Fruit fly (Drosophila melanogaster): Measurements from ENCODE around the gene Tom70.

Gene Tom70

dm6 chr2L:12011682-12012655 is 26.3 kb downstream of the Tom70 start:
- TF ChIP-seq CG15336 (GFP tag; IDR thresholded peaks at IDR 0.05) (no peak), Eip75B (GFP tag; optimal IDR thresholded peaks at IDR 0.05) (peak; percentile 90), spab (GFP tag; optimal IDR thresholded peaks at IDR 0.05) (peak; percentile 68), acj6 (GFP tag; optimal IDR thresholded peaks at IDR 0.05) (peak; percentile 22), salr (GFP tag; optimal IDR thresholded peaks at IDR 0.05) (peak; percentile 1 to 47), Eip93F (GFP tag; optimal IDR thresholded peaks at IDR 0.05) (no peak), CG6792 (GFP tag; optimal IDR thresholded peaks at IDR 0.05) (peak; percentile 73), dsx (GFP tag; optimal IDR thresholded peaks at IDR 0.05; ENCODE audit: poor library complexity, severe bottlenecking) (peak; percentile 92), net (GFP tag; optimal IDR thresholded peaks at IDR 0.05) (peak; percentile 89), CG32006 (GFP tag; optimal IDR thresholded peaks at IDR 0.05) (peak; percentile 5), fd59A (GFP tag; optimal IDR thresholded peaks at IDR 0.05) (peak; percentile 41), pdm3 (GFP tag; optimal IDR thresholded peaks at IDR 0.05) (peak; percentile 52), CG4318 (GFP tag; optimal IDR thresholded peaks at IDR 0.05) (no peak), CG11294 (GFP tag; IDR thresholded peaks at IDR 0.05) (no peak), CG6808 (GFP tag; optimal IDR thresholded peaks at IDR 0.05) (peak; percentile 69), fkh (GFP tag; optimal IDR thresholded peaks at IDR 0.05) (peak; percentile 85), Hr38 (GFP tag; optimal IDR thresholded peaks at IDR 0.05) (no peak), CG31627 (GFP tag; optimal IDR thresholded peaks at IDR 0.05) (peak; percentile 73), CG11762 (GFP tag; optimal IDR thresholded peaks at IDR 0.05; ENCODE audit: insufficient read depth) (peak; percentile 21), lz (GFP tag; optimal IDR thresholded peaks at IDR 0.05) (peak; percentile 82), vri (GFP tag; optimal IDR thresholded peaks at IDR 0.05) (no peak), CG8119 (GFP tag; IDR thresholded peaks at IDR 0.05) (no peak), CG1621 (tag; optimal IDR thresholded peaks at IDR 0.05) (peak; percentile 82), Hr4 (GFP tag; optimal IDR thresholded peaks at IDR 0.05) (peak; percentile 57), Smox (GFP tag; optimal IDR thresholded peaks at IDR 0.05) (peak; percentile 73), topi (GFP tag; optimal IDR thresholded peaks at IDR 0.05) (peak; percentile 80), Met (GFP tag; optimal IDR thresholded peaks at IDR 0.05) (peak; percentile 85), Hr39 (GFP tag; optimal IDR thresholded peaks at IDR 0.05) (peak; percentile 71), CG3919 (GFP tag; optimal IDR thresholded peaks at IDR 0.05) (peak; percentile 84), cyc (GFP tag; optimal IDR thresholded peaks at IDR 0.05) (peak; percentile 87), CG11902 (GFP tag; optimal IDR thresholded peaks at IDR 0.05) (peak; percentile 31), Lpt (GFP tag; optimal IDR thresholded peaks at IDR 0.05) (peak; percentile 54), CG8632 (GFP tag; optimal IDR thresholded peaks at IDR 0.05) (no peak), Ets96B (tag; optimal IDR thresholded peaks at IDR 0.05) (peak; percentile 54), CG10631 (GFP tag; optimal IDR thresholded peaks at IDR 0.05) (no peak), CG9139 (GFP tag; optimal IDR thresholded peaks at IDR 0.05) (peak; percentile 56), CG34406 (GFP tag; optimal IDR thresholded peaks at IDR 0.05) (peak; percentile 29), Sox14 (GFP tag; optimal IDR thresholded peaks at IDR 0.05) (peak; percentile 71), svp (GFP tag) (peak; percentile 100), Gug (GFP tag; IDR thresholded peaks at IDR 0.05) (no peak), achi (GFP tag; optimal IDR thresholded peaks at IDR 0.05) (peak; percentile 36), OdsH (GFP tag; optimal IDR thresholded peaks at IDR 0.05) (peak; percentile 31), CG6163 (GFP tag; IDR thresholded peaks at IDR 0.05) (no peak), Eip78C (GFP tag) (peak; percentile 86), CG7368 (GFP tag; optimal IDR thresholded peaks at IDR 0.05) (peak; percentile 60), Ets21C (GFP tag; optimal IDR thresholded peaks at IDR 0.05) (peak; percentile 61), ss (GFP tag; optimal IDR thresholded peaks at IDR 0.05) (peak; percentile 75 to 78), Blimp-1 (GFP tag; optimal IDR thresholded peaks at IDR 0.05) (peak; percentile 74), CG6854 (GFP tag; optimal IDR thresholded peaks at IDR 0.05) (peak; percentile 90), CG10669 (GFP tag; optimal IDR thresholded peaks at IDR 0.05) (peak; percentile 59)

All from whole organism, prepupa.